Worm (Caenorhabditis elegans) whole organism, L4 larva: ENCODE measurements around the gene clc-19.
A peak's percentile ranks its signal among the peaks of the same experiment; 100 is the strongest.

Experiments
- D1046.2 ChIP-seq: fragments of 200-800 bp; sonication (Bioruptor generic); IDR thresholded peaks from 2 replicates; pipeline ENCODE4 v1.3.6; 2022; ENCODE audit warnings: missing genetic modification characterization, missing compliant biosample characterization
- F26F4.8 ChIP-seq: fragments of 200-800 bp; sonication (Bioruptor generic); conservative IDR thresholded peaks from 2 replicates; pipeline ENCODE4 v1.3.6; 2022; ENCODE audit warnings: missing genetic modification characterization, missing compliant biosample characterization
- F37D6.2 ChIP-seq: sonication (generic microtip); optimal IDR thresholded peaks from 2 replicates; lab custom pipeline; 2016; ENCODE audit warnings: mild to moderate bottlenecking, missing genetic modification characterization, missing compliant biosample characterization
- F44E2.7 ChIP-seq: fragments of 200-800 bp; sonication (Bioruptor generic); IDR thresholded peaks from 2 replicates; pipeline ENCODE4 v2.1.2; 2022; ENCODE audit warnings: missing genetic modification characterization, missing compliant biosample characterization
- R02D3.7 ChIP-seq: fragments of 150-350 bp; sonication (generic microtip); optimal IDR thresholded peaks from 3 replicates; lab custom pipeline; 2014; ENCODE audit warnings: missing biosample characterization, missing genetic modification characterization
- Y5F2A.4 ChIP-seq: fragments of 200-800 bp; sonication (Bioruptor generic); optimal IDR thresholded peaks from 2 replicates; lab custom pipeline; 2018; ENCODE audit warnings: mild to moderate bottlenecking, missing genetic modification characterization, missing compliant biosample characterization
- ZK546.5 ChIP-seq, 2 experiments: sonication (generic microtip); optimal IDR thresholded peaks; 2 replicates each; lab custom pipeline; 2017; ENCODE audit warnings: missing biosample characterization in 2 of 2, missing genetic modification characterization in 2 of 2
- aha-1 ChIP-seq: fragments of 150-350 bp; peaks from one replicate; lab custom pipeline; 2014; ENCODE audit warnings: missing biosample characterization, missing genetic modification characterization
- aly-2 ChIP-seq: sonication (generic microtip); optimal IDR thresholded peaks from 2 replicates; lab custom pipeline; 2018; ENCODE audit warnings: missing biosample characterization, missing genetic modification characterization
- arid-1 ChIP-seq: fragments of 200-800 bp; sonication (Bioruptor generic); conservative IDR thresholded peaks from 2 replicates; pipeline ENCODE4 v1.3.6; 2022; ENCODE audit warnings: missing genetic modification reagents, missing genetic modification characterization, missing compliant biosample characterization
- ceh-44 ChIP-seq: fragments of 200-800 bp; sonication (Bioruptor generic); IDR thresholded peaks from 2 replicates; pipeline ENCODE4 v1.3.6; 2022; ENCODE audit warnings: missing genetic modification reagents, missing genetic modification characterization, missing compliant biosample characterization
- cey-2 ChIP-seq: sonication (generic microtip); optimal IDR thresholded peaks from 3 replicates; lab custom pipeline; 2017; ENCODE audit warnings: missing genetic modification characterization, mild to moderate bottlenecking, missing compliant biosample characterization, antibody characterized with exemption, borderline replicate concordance; ENCODE audit not compliant: insufficient read depth
- ctbp-1 ChIP-seq: fragments of 200-800 bp; sonication (Bioruptor generic); IDR thresholded peaks from 2 replicates; pipeline ENCODE4 v1.3.6; 2022; ENCODE audit warnings: missing genetic modification reagents, missing genetic modification characterization, missing compliant biosample characterization
- dmd-8 ChIP-seq: fragments of 200-800 bp; sonication (Bioruptor generic); IDR thresholded peaks from 2 replicates; pipeline ENCODE4 v1.3.6; 2022; ENCODE audit warnings: missing genetic modification characterization, missing compliant biosample characterization
- dpl-1 ChIP-seq: fragments of 150-350 bp; optimal IDR thresholded peaks from 2 replicates; lab custom pipeline; 2014; ENCODE audit warnings: missing biosample characterization, missing genetic modification reagents, missing genetic modification characterization
- duxl-1 ChIP-seq: sonication (generic microtip); optimal IDR thresholded peaks from 2 replicates; lab custom pipeline; 2016; ENCODE audit warnings: mild to moderate bottlenecking, missing genetic modification characterization, moderate library complexity, missing compliant biosample characterization; ENCODE audit not compliant: poor library complexity
- egl-27 ChIP-seq: sonication (generic microtip); optimal IDR thresholded peaks from 3 replicates; lab custom pipeline; 2017; ENCODE audit warnings: missing biosample characterization, missing genetic modification reagents, missing genetic modification characterization
- egl-43 ChIP-seq: fragments of 200-800 bp; sonication (Bioruptor generic); IDR thresholded peaks from 2 replicates; pipeline ENCODE4 v1.3.6; 2022; ENCODE audit warnings: missing genetic modification reagents, missing genetic modification characterization, missing compliant biosample characterization
- fkh-10 ChIP-seq: fragments of 150-350 bp; optimal IDR thresholded peaks from 2 replicates; lab custom pipeline; 2014; ENCODE audit warnings: missing biosample characterization, missing genetic modification reagents, missing genetic modification characterization
- fos-1 ChIP-seq: fragments of 150-350 bp; optimal IDR thresholded peaks from 2 replicates; lab custom pipeline; 2014; ENCODE audit warnings: missing biosample characterization, missing genetic modification characterization
- gei-8 ChIP-seq: fragments of 200-800 bp; sonication (Bioruptor generic); optimal IDR thresholded peaks from 2 replicates; lab custom pipeline; 2018; ENCODE audit warnings: mild to moderate bottlenecking, missing genetic modification characterization, missing compliant biosample characterization
- hlh-30 ChIP-seq: sonication (generic microtip); optimal IDR thresholded peaks from 2 replicates; lab custom pipeline; 2017; ENCODE audit warnings: antibody characterized with exemption, mild to moderate bottlenecking, missing genetic modification characterization, missing compliant biosample characterization; ENCODE audit not compliant: insufficient read depth
- hmg-1.1 ChIP-seq: fragments of 200-800 bp; sonication (Bioruptor generic); IDR thresholded peaks from 2 replicates; pipeline ENCODE4 v1.3.6; 2022; ENCODE audit warnings: missing genetic modification reagents, missing genetic modification characterization, missing compliant biosample characterization
- lin-1 ChIP-seq: fragments of 200-800 bp; sonication (Bioruptor generic); IDR thresholded peaks from 2 replicates; pipeline ENCODE4 v1.3.6; 2022; ENCODE audit warnings: missing genetic modification reagents, missing genetic modification characterization, missing compliant biosample characterization
- lin-15B ChIP-seq: fragments of 150-350 bp; sonication (generic microtip); optimal IDR thresholded peaks from 3 replicates; lab custom pipeline; 2014; ENCODE audit warnings: missing biosample characterization, missing genetic modification characterization
- lin-29 ChIP-seq: fragments of 200-800 bp; sonication (Bioruptor generic); IDR thresholded peaks from 2 replicates; pipeline ENCODE4 v1.3.6; 2022; ENCODE audit warnings: missing genetic modification reagents, missing genetic modification characterization, missing compliant biosample characterization
- madf-9 ChIP-seq: fragments of 200-800 bp; sonication (Bioruptor generic); conservative IDR thresholded peaks from 2 replicates; pipeline ENCODE4 v1.3.6; 2022; ENCODE audit warnings: missing genetic modification reagents, missing genetic modification characterization, missing compliant biosample characterization
- mdl-1 ChIP-seq, 2 experiments: fragments of 150-350 bp in 1 of 2; sonication (generic microtip) in 1 of 2; optimal IDR thresholded peaks; 2 replicates each; lab custom pipeline; 2014 to 2017; ENCODE audit warnings: missing biosample characterization in 2 of 2, missing genetic modification characterization in 2 of 2
- nhr-6 ChIP-seq: fragments of 150-350 bp; optimal IDR thresholded peaks from 2 replicates; lab custom pipeline; 2014; ENCODE audit warnings: missing biosample characterization, missing genetic modification characterization
- nhr-76 ChIP-seq: fragments of 150-350 bp; optimal IDR thresholded peaks from 2 replicates; lab custom pipeline; 2014; ENCODE audit warnings: missing biosample characterization, missing genetic modification characterization
- nhr-77 ChIP-seq: fragments of 150-350 bp; optimal IDR thresholded peaks from 2 replicates; lab custom pipeline; 2014; ENCODE audit warnings: missing biosample characterization, missing genetic modification characterization
- pha-4 ChIP-seq, 2 experiments: fragments of 150-350 bp in 1 of 2; fragments of 200-800 bp in 1 of 2; sonication (Bioruptor generic) in 1 of 2; IDR thresholded peaks in 1 of 2; optimal IDR thresholded peaks in 1 of 2; 2 replicates each; pipeline versions ENCODE4 v1.3.6 to Lab custom; 2014 to 2022; ENCODE audit warnings: missing genetic modification characterization in 2 of 2, missing genetic modification reagents in 2 of 2, missing biosample characterization in 1 of 2, missing compliant biosample characterization in 1 of 2
- rbr-2 ChIP-seq: sonication (generic microtip); optimal IDR thresholded peaks from 2 replicates; lab custom pipeline; 2016; ENCODE audit warnings: missing genotype, missing genetic modification characterization, missing compliant biosample characterization
- saeg-2 ChIP-seq: fragments of 200-800 bp; sonication (Bioruptor generic); IDR thresholded peaks from 2 replicates; pipeline ENCODE4 v1.3.6; 2022; ENCODE audit warnings: missing genetic modification reagents, missing genetic modification characterization, missing compliant biosample characterization
- set-16 ChIP-seq: fragments of 200-800 bp; sonication (Bioruptor generic); IDR thresholded peaks from 2 replicates; pipeline ENCODE4 v1.3.6; 2022; ENCODE audit warnings: missing genetic modification reagents, missing genetic modification characterization, missing compliant biosample characterization
- skn-1 ChIP-seq: fragments of 150-350 bp; optimal IDR thresholded peaks from 2 replicates; lab custom pipeline; 2014; ENCODE audit warnings: missing biosample characterization, missing genetic modification characterization
- spr-1 ChIP-seq: sonication (generic microtip); optimal IDR thresholded peaks from 2 replicates; lab custom pipeline; 2016; ENCODE audit warnings: mild to moderate bottlenecking, missing genetic modification characterization, missing compliant biosample characterization
- tag-97 ChIP-seq: fragments of 200-800 bp; sonication (Bioruptor generic); IDR thresholded peaks from 2 replicates; pipeline ENCODE4 v1.3.6; 2022; ENCODE audit warnings: missing genetic modification characterization, missing compliant biosample characterization
- vab-7 ChIP-seq: fragments of 200-800 bp; sonication (Bioruptor generic); IDR thresholded peaks from 2 replicates; pipeline ENCODE4 v1.3.6; 2022; ENCODE audit warnings: missing genetic modification reagents, missing genetic modification characterization, missing compliant biosample characterization
- zag-1 ChIP-seq: fragments of 150-350 bp; optimal IDR thresholded peaks from 2 replicates; lab custom pipeline; 2014; ENCODE audit warnings: missing biosample characterization, missing genetic modification characterization
- zfp-2 ChIP-seq: sonication (generic microtip); optimal IDR thresholded peaks from 2 replicates; lab custom pipeline; 2016; ENCODE audit warnings: mild to moderate bottlenecking, missing genetic modification characterization, missing compliant biosample characterization
- zip-2 ChIP-seq: fragments of 150-350 bp; optimal IDR thresholded peaks from 2 replicates; lab custom pipeline; 2014; ENCODE audit warnings: missing biosample characterization, missing genetic modification characterization

clc-19 gene

ce11 chrIII:843999-844398, 29.4 kb downstream of the clc-19 start (continued):
- no peak for TF ChIP-seq tag-97 (GFP tag; lab: Robert Waterston, UW)
- no peak for TF ChIP-seq zag-1 (tag; lab: Kevin White, UChicago)
- TF ChIP-seq, all 104 proteins: peak for 20

ce11 chrIII:842630-843029, 30.7 kb downstream of the clc-19 start, which contains the start of gene far-8:
TSS of gene far-8 (plus strand) at chrIII:842930.
- no peak for TF ChIP-seq nhr-6
- TF ChIP-seq, all 104 proteins: peak for 0

ce11 chrIII:841177-841576, 32.2 kb downstream of the clc-19 start, which contains the start of gene K02F3.9:
TSS of gene K02F3.9 (minus strand) at chrIII:841366.
- TF ChIP-seq fkh-10 (GFP tag; lab: Kevin White, UChicago) (no peak), hlh-30 (tag; lab: Kevin White, UChicago) (peak; percentile 2), dmd-8 (no peak), aly-2 (no peak), Y5F2A.4 (no peak), fos-1 (tag; lab: Kevin White, UChicago) (no peak), cey-2 (tag; lab: Kevin White, UChicago) (no peak)

ce11 chrIII:839491-839890, 33.9 kb downstream of the clc-19 start, which contains the start of gene dos-3:
TSS of gene dos-3 (minus strand) at chrIII:839591.
- no peak for TF ChIP-seq madf-9 (GFP tag; lab: Robert Waterston, UW)
- TF ChIP-seq F26F4.8, result no peak
- no peak for TF ChIP-seq aha-1 (tag; lab: Kevin White, UChicago)
- no peak for TF ChIP-seq hmg-1.1 (GFP tag; lab: Robert Waterston, UW)
- no peak for TF ChIP-seq zip-2

ce11 chrIII:835713-836278, 37.6 kb downstream of the clc-19 start:
- TF ChIP-seq ctbp-1 (GFP tag; lab: Robert Waterston, UW) (peak; percentile 91), lin-15B (tag; lab: Kevin White, UChicago) (no peak), pha-4 (GFP tag; IDR thresholded peaks at IDR 0.05; lab: Robert Waterston, UW) (peak; percentile 95), pha-4 (tag; optimal IDR thresholded peaks at IDR 0.05; lab: Kevin White, UChicago) (no peak), mdl-1 (tag; optimal IDR thresholded peaks at IDR 0.05; lab: Kevin White, UChicago) (peak; percentile 41 to 53), D1046.2 (peak; percentile 91), dmd-8 (peak; percentile 90), ceh-44 (GFP tag; lab: Robert Waterston, UW) (peak; percentile 38; the same call in 1 of the 2 replicates), ZK546.5 (tag; optimal IDR thresholded peaks at IDR 0.05; lab: Kevin White, UChicago) (peak in 1 of 2 experiments; percentile 45), F26F4.8 (no peak), saeg-2 (GFP tag; lab: Robert Waterston, UW) (peak; percentile 88), nhr-77 (peak; percentile 98), duxl-1 (tag; lab: Kevin White, UChicago) (peak; percentile 94), nhr-6 (no peak), arid-1 (GFP tag; lab: Robert Waterston, UW) (peak; percentile 98), madf-9 (GFP tag; lab: Robert Waterston, UW) (peak; percentile 72), dpl-1 (GFP tag; lab: Kevin White, UChicago) (no peak), nhr-76 (tag; lab: Kevin White, UChicago) (no peak), lin-1 (GFP tag; lab: Robert Waterston, UW) (peak; percentile 95), egl-27 (tag; lab: Kevin White, UChicago) (no peak), spr-1 (tag; lab: Kevin White, UChicago) (peak; percentile 58), zfp-2 (tag; lab: Kevin White, UChicago) (peak; percentile 39), F37D6.2 (peak; percentile 40), vab-7 (GFP tag; lab: Robert Waterston, UW) (peak; percentile 93; the same call in 1 of the 2 replicates), rbr-2 (tag; lab: Kevin White, UChicago) (peak; percentile 47), lin-29 (peak; percentile 83), R02D3.7 (no peak), skn-1 (tag; lab: Kevin White, UChicago) (peak; percentile 20), F44E2.7 (GFP tag; lab: Robert Waterston, UW) (0 out of 2 replicates have a peak, but pooled peaks have one; percentile 58), egl-43 (GFP tag; lab: Robert Waterston, UW) (peak; percentile 96), set-16 (GFP tag; lab: Robert Waterston, UW) (peak; percentile 60), gei-8 (peak; percentile 96)
